Worm (Caenorhabditis elegans) whole organism, L3 larva: Measurements from ENCODE around the gene pals-31.
A peak's percentile ranks its signal among the peaks of the same experiment; 100 is the strongest.

Source experiments
- R02D3.7 ChIP-seq: fragments of 150-350 bp; optimal IDR thresholded peaks from 2 replicates; lab custom pipeline; 2014; ENCODE audit warnings: missing biosample characterization, missing genetic modification characterization
- ZK546.5 ChIP-seq: sonication (generic microtip); optimal IDR thresholded peaks from 2 replicates; lab custom pipeline; 2017; ENCODE audit warnings: missing biosample characterization, missing genetic modification characterization
- aly-2 ChIP-seq: fragments of 150-350 bp; optimal IDR thresholded peaks from 2 replicates; lab custom pipeline; 2014; ENCODE audit warnings: missing biosample characterization, missing genetic modification characterization
- ama-1 ChIP-seq: fragments of 150-350 bp; optimal IDR thresholded peaks from 2 replicates; lab custom pipeline; 2018
- ceh-28 ChIP-seq: fragments of 150-350 bp; optimal IDR thresholded peaks from 2 replicates; lab custom pipeline; 2014; ENCODE audit warnings: missing biosample characterization, missing genetic modification reagents, missing genetic modification characterization
- ceh-82 ChIP-seq: fragments of 150-350 bp; optimal IDR thresholded peaks from 2 replicates; lab custom pipeline; 2014; ENCODE audit warnings: missing biosample characterization, missing genetic modification characterization
- daf-12 ChIP-seq: fragments of 150-350 bp; optimal IDR thresholded peaks from 2 replicates; lab custom pipeline; 2014; ENCODE audit warnings: missing biosample characterization, missing genetic modification reagents, missing genetic modification characterization
- egl-27 ChIP-seq: sonication (generic microtip); optimal IDR thresholded peaks from 4 replicates; lab custom pipeline; 2017; ENCODE audit warnings: missing biosample characterization, missing genetic modification reagents, missing genetic modification characterization
- elt-1 ChIP-seq: fragments of 150-350 bp; optimal IDR thresholded peaks from 2 replicates; lab custom pipeline; 2014; ENCODE audit warnings: missing biosample characterization, missing genetic modification characterization
- elt-2 ChIP-seq: sonication (generic microtip); optimal IDR thresholded peaks from 2 replicates; lab custom pipeline; 2016; ENCODE audit warnings: missing genetic modification reagents, mild to moderate bottlenecking, missing genetic modification characterization, missing compliant biosample characterization
- elt-3 ChIP-seq, 3 experiments: fragments of 150-350 bp in 1 of 3; sonication (generic microtip) in 2 of 3; optimal IDR thresholded peaks; 2 replicates in 2 of 3; 4 replicates in 1 of 3; lab custom pipeline; 2014 to 2017; ENCODE audit warnings: missing biosample characterization in 3 of 3, missing genetic modification characterization in 3 of 3
- hmg-11 ChIP-seq: sonication (generic microtip); optimal IDR thresholded peaks from 2 replicates; lab custom pipeline; 2016; ENCODE audit warnings: missing genetic modification characterization, missing compliant biosample characterization
- jun-1 ChIP-seq: fragments of 150-350 bp; optimal IDR thresholded peaks from 2 replicates; lab custom pipeline; 2014; ENCODE audit warnings: missing biosample characterization, missing genetic modification reagents, missing genetic modification characterization
- lin-15B ChIP-seq: fragments of 150-350 bp; optimal IDR thresholded peaks from 2 replicates; lab custom pipeline; 2014; ENCODE audit warnings: missing biosample characterization, missing genetic modification characterization
- lin-39 ChIP-seq: fragments of 150-350 bp; optimal IDR thresholded peaks from 2 replicates; lab custom pipeline; 2018; ENCODE audit warnings: missing biosample characterization, missing genetic modification reagents, missing genetic modification characterization
- lsy-12 ChIP-seq: sonication (generic microtip); optimal IDR thresholded peaks from 2 replicates; lab custom pipeline; 2016; ENCODE audit warnings: mild to moderate bottlenecking, missing genetic modification characterization, missing compliant biosample characterization
- mdl-1 ChIP-seq: fragments of 150-350 bp; optimal IDR thresholded peaks from 2 replicates; lab custom pipeline; 2014; ENCODE audit warnings: missing biosample characterization, missing genetic modification characterization
- mml-1 ChIP-seq: fragments of 150-350 bp; sonication (generic microtip); optimal IDR thresholded peaks from 3 replicates; lab custom pipeline; 2014; ENCODE audit warnings: missing biosample characterization, missing genetic modification characterization
- nfya-1 ChIP-seq: sonication (generic microtip); optimal IDR thresholded peaks from 2 replicates; lab custom pipeline; 2017; ENCODE audit warnings: missing genetic modification characterization, mild to moderate bottlenecking, missing compliant biosample characterization, antibody characterized with exemption, moderate library complexity; ENCODE audit not compliant: insufficient read depth
- nhr-11 ChIP-seq: fragments of 150-350 bp; optimal IDR thresholded peaks from 2 replicates; lab custom pipeline; 2014; ENCODE audit warnings: missing biosample characterization, missing genetic modification characterization
- nhr-12 ChIP-seq: fragments of 150-350 bp; optimal IDR thresholded peaks from 2 replicates; lab custom pipeline; 2014; ENCODE audit warnings: missing biosample characterization, missing genetic modification characterization
- nhr-23 ChIP-seq: fragments of 150-350 bp; optimal IDR thresholded peaks from 2 replicates; lab custom pipeline; 2014; ENCODE audit warnings: missing biosample characterization, missing genetic modification reagents, missing genetic modification characterization
- nhr-237 ChIP-seq: fragments of 150-350 bp; optimal IDR thresholded peaks from 2 replicates; lab custom pipeline; 2014; ENCODE audit warnings: missing biosample characterization, missing genetic modification characterization
- nhr-25 ChIP-seq: sonication (generic microtip); optimal IDR thresholded peaks from 2 replicates; lab custom pipeline; 2017; ENCODE audit warnings: missing biosample characterization, missing genetic modification characterization
- nhr-28 ChIP-seq: fragments of 150-350 bp; optimal IDR thresholded peaks from 2 replicates; lab custom pipeline; 2014; ENCODE audit warnings: missing biosample characterization, missing genetic modification characterization
- nhr-43 ChIP-seq: sonication (generic microtip); optimal IDR thresholded peaks from 2 replicates; lab custom pipeline; 2016; ENCODE audit warnings: mild to moderate bottlenecking, missing genetic modification characterization, missing compliant biosample characterization; ENCODE audit not compliant: poor library complexity, severe bottlenecking
- nhr-67 ChIP-seq: fragments of 150-350 bp; optimal IDR thresholded peaks from 2 replicates; lab custom pipeline; 2014; ENCODE audit warnings: missing biosample characterization, missing genetic modification characterization
- nhr-76 ChIP-seq: fragments of 150-350 bp; sonication (generic microtip); optimal IDR thresholded peaks from 5 replicates; lab custom pipeline; 2014; ENCODE audit warnings: missing biosample characterization, missing genetic modification characterization
- nhr-77 ChIP-seq: fragments of 150-350 bp; optimal IDR thresholded peaks from 2 replicates; lab custom pipeline; 2014; ENCODE audit warnings: missing biosample characterization, missing genetic modification characterization
- pha-4 ChIP-seq: fragments of 150-350 bp; optimal IDR thresholded peaks from 2 replicates; lab custom pipeline; 2014; ENCODE audit warnings: missing biosample characterization, missing genetic modification reagents, missing genetic modification characterization
- pqm-1 ChIP-seq: fragments of 150-350 bp; optimal IDR thresholded peaks from 2 replicates; lab custom pipeline; 2017; ENCODE audit warnings: missing biosample characterization, missing genetic modification characterization, inconsistent platforms
- sea-2 ChIP-seq: fragments of 150-350 bp; sonication (generic microtip); optimal IDR thresholded peaks from 4 replicates; lab custom pipeline; 2014; ENCODE audit warnings: missing biosample characterization, missing genetic modification reagents, missing genetic modification characterization
- skn-1 ChIP-seq: fragments of 150-350 bp; optimal IDR thresholded peaks from 2 replicates; lab custom pipeline; 2014; ENCODE audit warnings: missing biosample characterization, missing genetic modification characterization
- snpc-4 ChIP-seq: fragments of 150-350 bp; optimal IDR thresholded peaks from 2 replicates; lab custom pipeline; 2014; ENCODE audit warnings: missing biosample characterization, missing genetic modification characterization
- tbx-2 ChIP-seq: sonication (generic microtip); optimal IDR thresholded peaks from 2 replicates; lab custom pipeline; 2016; ENCODE audit warnings: mild to moderate bottlenecking, missing genetic modification characterization, missing compliant biosample characterization
- unc-39 ChIP-seq: sonication (generic microtip); optimal IDR thresholded peaks from 4 replicates; lab custom pipeline; 2017; ENCODE audit warnings: missing biosample characterization, missing genetic modification characterization
- unc-62 ChIP-seq: fragments of 150-350 bp; sonication (generic microtip); optimal IDR thresholded peaks from 4 replicates; lab custom pipeline; 2014; ENCODE audit warnings: missing biosample characterization, missing genetic modification reagents, missing genetic modification characterization
- zag-1 ChIP-seq: fragments of 150-350 bp; optimal IDR thresholded peaks from 2 replicates; lab custom pipeline; 2014; ENCODE audit warnings: missing biosample characterization, missing genetic modification characterization

Gene pals-31

DNA sequence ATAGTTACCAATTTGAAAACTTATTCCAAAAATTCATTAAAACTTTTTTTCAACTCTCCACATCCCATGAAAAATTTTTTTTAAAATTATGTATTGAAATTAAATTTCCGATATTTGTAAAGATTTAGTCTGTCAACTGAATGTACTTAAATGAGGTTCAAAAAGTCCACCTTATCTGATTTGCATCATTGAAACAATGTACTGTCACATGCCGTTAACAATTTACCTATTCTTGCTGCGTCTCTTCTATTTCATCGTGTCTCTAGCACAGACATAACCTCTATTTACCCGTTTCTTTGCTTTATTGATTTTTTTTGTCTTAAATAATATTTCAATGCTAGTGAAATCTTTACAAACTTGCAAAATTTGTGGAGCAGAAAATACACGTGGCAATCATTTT is 26.2 kb upstream of the pals-31 start, which contains the start of gene nhr-90:
Gene nhr-90 (plus strand): TSS at position 296 of the 400 bp plus-strand sequence.
- TF ChIP-seq daf-12 (tag; lab: Kevin White, UChicago) (no peak), sea-2 (GFP tag; lab: Kevin White, UChicago) (no peak), ceh-82 (tag; lab: Kevin White, UChicago) (no peak), lin-39 (no peak), unc-62 (GFP tag; lab: Kevin White, UChicago) (no peak), unc-39 (tag; lab: Kevin White, UChicago) (no peak), lin-15B (tag; lab: Kevin White, UChicago) (no peak), elt-2 (tag; lab: Kevin White, UChicago) (peak; percentile 41), nhr-77 (no peak), mml-1 (tag; lab: Kevin White, UChicago) (no peak), pqm-1 (peak; percentile 31), hmg-11 (tag; lab: Kevin White, UChicago) (no peak), elt-3 (tag; optimal IDR thresholded peaks at IDR 0.05; lab: Kevin White, UChicago) (no peak), ZK546.5 (tag; lab: Kevin White, UChicago) (no peak), nhr-23 (tag; lab: Kevin White, UChicago) (peak; percentile 25), nhr-43 (tag; lab: Kevin White, UChicago) (no peak), nhr-237 (no peak), skn-1 (no peak), ceh-28 (peak; percentile 44), nhr-76 (tag; lab: Kevin White, UChicago) (no peak), snpc-4 (tag; lab: Kevin White, UChicago) (peak; percentile 5), elt-1 (tag; lab: Kevin White, UChicago) (peak; percentile 36), nhr-25 (tag; lab: Kevin White, UChicago) (peak; percentile 17)

- TF ChIP-seq egl-27 = no peak
- TF ChIP-seq nhr-43 (tag; lab: Kevin White, UChicago) = no peak
- no peak for TF ChIP-seq nhr-11
- TF ChIP-seq pha-4 (tag; lab: Kevin White, UChicago) = no peak
- TF ChIP-seq nhr-67 (tag; lab: Kevin White, UChicago) = no peak
- TF ChIP-seq tbx-2 (tag; lab: Kevin White, UChicago) = no peak
- no peak for TF ChIP-seq zag-1 (tag; lab: Kevin White, UChicago)
- no peak for TF ChIP-seq ceh-28
- TF ChIP-seq unc-62 (GFP tag; lab: Kevin White, UChicago) = no peak
- TF ChIP-seq elt-2 (tag; lab: Kevin White, UChicago) = no peak
- TF ChIP-seq jun-1 (tag; lab: Kevin White, UChicago) = no peak
- no peak for TF ChIP-seq pqm-1
- TF ChIP-seq lin-15B (tag; lab: Kevin White, UChicago) = no peak
- TF ChIP-seq nhr-76 (tag; lab: Kevin White, UChicago) = no peak
- no peak for TF ChIP-seq aly-2 (tag; lab: Kevin White, UChicago)
- TF ChIP-seq nhr-25 (tag; lab: Kevin White, UChicago) = no peak
Measured at ce11 chrV:615275-615674, 21.1 kb upstream of the pals-31 start, which contains the start of gene F48G7.13. TSS of gene F48G7.13 (plus strand) at chrV:615575.

- TF ChIP-seq elt-3 (tag; optimal IDR thresholded peaks at IDR 0.05; lab: Kevin White, UChicago) = no peak
- peak; percentile 38 for TF ChIP-seq nhr-11
- no peak for TF ChIP-seq pqm-1
- TF ChIP-seq daf-12 (tag; lab: Kevin White, UChicago) = no peak
Measured at ce11 chrV:617917-618316, 18.5 kb upstream of the pals-31 start.

- TF ChIP-seq nfya-1 (tag; lab: Kevin White, UChicago) (peak; percentile 70), mdl-1 (peak; percentile 22), nhr-28 (no peak), mml-1 (tag; lab: Kevin White, UChicago) (no peak), elt-1 (tag; lab: Kevin White, UChicago) (peak; percentile 64), egl-27 (peak; percentile 51), jun-1 (tag; lab: Kevin White, UChicago) (peak; percentile 83), nhr-11 (peak; percentile 58), pqm-1 (peak; percentile 44), lin-15B (tag; lab: Kevin White, UChicago) (peak; percentile 66), ceh-82 (tag; lab: Kevin White, UChicago) (no peak), nhr-23 (tag; lab: Kevin White, UChicago) (peak; percentile 73), lin-39 (peak; percentile 23), nhr-12 (tag; lab: Kevin White, UChicago) (no peak), ZK546.5 (tag; lab: Kevin White, UChicago) (no peak), ama-1 (no peak), lsy-12 (tag; lab: Kevin White, UChicago) (no peak), R02D3.7 (tag; lab: Kevin White, UChicago) (peak; percentile 8), ceh-28 (peak; percentile 74), tbx-2 (tag; lab: Kevin White, UChicago) (peak; percentile 57), unc-62 (GFP tag; lab: Kevin White, UChicago) (peak; percentile 94), nhr-237 (no peak), snpc-4 (tag; lab: Kevin White, UChicago) (peak; percentile 85), nhr-76 (tag; lab: Kevin White, UChicago) (no peak), nhr-25 (tag; lab: Kevin White, UChicago) (peak; percentile 4), hmg-11 (tag; lab: Kevin White, UChicago) (peak; percentile 84)
Measured at ce11 chrV:619054-619453, 17.3 kb upstream of the pals-31 start, which contains the start of gene F48G7.4. TSS of gene F48G7.4 (plus strand) at chrV:619453.
